Worm (Caenorhabditis elegans) whole organism, L4/young adult: ENCODE data around the gene T12B3.2.

ENCODE experiments used
- W03F9.2 ChIP-seq: fragments of 150-350 bp; optimal IDR thresholded peaks from 2 replicates; lab custom pipeline; 2014; ENCODE audit warnings: missing biosample characterization, missing genetic modification characterization
- dao-5 ChIP-seq: sonication (generic microtip); optimal IDR thresholded peaks from 2 replicates; lab custom pipeline; 2016; ENCODE audit warnings: missing genotype, missing genetic modification characterization, moderate library complexity, missing compliant biosample characterization
- him-1 ChIP-seq: sonication (generic microtip); optimal IDR thresholded peaks from 2 replicates; lab custom pipeline; 2016; ENCODE audit warnings: missing genotype, missing genetic modification reagents, missing genetic modification characterization, missing compliant biosample characterization

DNA sequence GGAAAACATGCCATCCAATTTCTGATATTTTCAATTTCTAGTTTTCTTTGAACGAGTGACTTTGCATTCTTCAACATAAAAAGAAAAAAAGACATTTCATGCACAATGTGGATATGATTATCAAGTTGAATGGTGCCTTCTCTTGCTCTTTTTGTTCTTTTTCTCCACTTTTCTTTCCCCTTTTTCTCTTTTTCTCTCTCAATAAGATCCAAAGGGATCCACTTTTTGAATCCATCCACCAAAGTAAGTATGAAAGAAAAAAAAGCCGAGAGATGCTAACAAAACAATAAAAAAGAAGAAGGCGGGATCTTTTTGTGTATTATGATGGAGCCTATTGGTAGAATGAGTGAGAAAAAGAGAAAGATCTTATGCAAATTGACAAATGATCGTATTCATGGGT is 30.7 kb downstream of the T12B3.2 start:
- TF ChIP-seq him-1 (tag; lab: Kevin White, UChicago), result no peak
- TF ChIP-seq W03F9.2, result no peak
- no peak for TF ChIP-seq dao-5 (tag; lab: Kevin White, UChicago)
